Fruit fly (Drosophila melanogaster): ENCODE results near the gene CG13023.

CG13023 gene

dm6 chr3L:16889545-16889944 lies 37.7 kb downstream of the CG13023 start (continued):
- TF ChIP-seq crc (GFP tag; optimal IDR thresholded peaks at IDR 0.05) (no peak), CG10654 (GFP tag; optimal IDR thresholded peaks at IDR 0.05) (no peak), CG11695 (GFP tag; IDR thresholded peaks at IDR 0.05) (0 out of 3 replicates have a peak, but pooled peaks have one; percentile 13), az2 (GFP tag; optimal IDR thresholded peaks at IDR 0.05) (no peak), CG4617 (GFP tag; optimal IDR thresholded peaks at IDR 0.05; ENCODE audit: borderline replicate concordance) (no peak), CG3847 (GFP tag; IDR thresholded peaks at IDR 0.05) (no peak), CG5953 (GFP tag; IDR thresholded peaks at IDR 0.05) (no peak), CoRest (tag; optimal IDR thresholded peaks at IDR 0.05) (no peak), CG9609 (GFP tag; optimal IDR thresholded peaks at IDR 0.05) (no peak), nau (GFP tag; optimal IDR thresholded peaks at IDR 0.05) (peak; percentile 24), Rfx (GFP tag; IDR thresholded peaks at IDR 0.05) (peak; percentile 19; the same call in 1 of the 2 replicates), pho (GFP tag; optimal IDR thresholded peaks at IDR 0.05) (no peak), esg (GFP tag; conservative IDR thresholded peaks at IDR 0.05) (no peak), tin (GFP tag; optimal IDR thresholded peaks at IDR 0.05) (no peak), sd (tag; optimal IDR thresholded peaks at IDR 0.05) (no peak), pita (GFP tag; optimal IDR thresholded peaks at IDR 0.05) (no peak), Med (GFP tag) (peak; percentile 64), CG17612 (GFP tag; IDR thresholded peaks at IDR 0.05) (no peak), dati (GFP tag; IDR thresholded peaks at IDR 0.05) (0 out of 2 replicates have a peak, but pooled peaks have one; percentile 8), CG15073 (GFP tag; optimal IDR thresholded peaks at IDR 0.05) (no peak), Oaz (GFP tag; IDR thresholded peaks at IDR 0.05) (no peak), Ets65A (GFP tag) (no peak), CG13775 (GFP tag; optimal IDR thresholded peaks at IDR 0.05) (no peak), dan (GFP tag; IDR thresholded peaks at IDR 0.05) (no peak), gfzf (GFP tag; optimal IDR thresholded peaks at IDR 0.05) (peak; percentile 6), CG7839 (tag; optimal IDR thresholded peaks at IDR 0.05) (no peak), CG32532 (GFP tag; IDR thresholded peaks at IDR 0.05) (no peak), schlank (tag; optimal IDR thresholded peaks at IDR 0.05) (no peak), CG13287 (GFP tag; IDR thresholded peaks at IDR 0.05; ENCODE audit: partially characterized antibody) (peak; percentile 41), kni (GFP tag; optimal IDR thresholded peaks at IDR 0.05) (no peak), CG4404 (GFP tag; IDR thresholded peaks at IDR 0.05) (no peak), CTCF (GFP tag; optimal IDR thresholded peaks at IDR 0.05) (no peak), Neu2 (GFP tag; optimal IDR thresholded peaks at IDR 0.05; ENCODE audit: borderline replicate concordance) (no peak), CG6654 (GFP tag; optimal IDR thresholded peaks at IDR 0.05) (no peak), GATAe (GFP tag; conservative IDR thresholded peaks at IDR 0.05) (no peak), Ssrp (tag; optimal IDR thresholded peaks at IDR 0.05) (no peak), sr (GFP tag; IDR thresholded peaks at IDR 0.05) (peak; percentile 72; the same call in 2 of the 3 replicates), BtbVII (GFP tag; optimal IDR thresholded peaks at IDR 0.05) (no peak), CG10321 (GFP tag; IDR thresholded peaks at IDR 0.05) (no peak), Nf-YC (tag; optimal IDR thresholded peaks at IDR 0.05) (no peak), CG12769 (tag; optimal IDR thresholded peaks at IDR 0.05) (peak; percentile 57), CG15011 (GFP tag; optimal IDR thresholded peaks at IDR 0.05) (no peak), CG11456 (GFP tag; IDR thresholded peaks at IDR 0.05) (no peak), CG12104 (GFP tag; optimal IDR thresholded peaks at IDR 0.05) (no peak), Kr (GFP tag; optimal IDR thresholded peaks at IDR 0.05) (no peak), E2f1 (GFP tag; IDR thresholded peaks at IDR 0.05) (no peak), CG10274 (GFP tag; optimal IDR thresholded peaks at IDR 0.05) (no peak), CG6791 (GFP tag; IDR thresholded peaks at IDR 0.05; ENCODE audit: partially characterized antibody) (peak; percentile 60; the same call in 2 of the 3 replicates), sens (GFP tag) (no peak), CG12071 (GFP tag; optimal IDR thresholded peaks at IDR 0.05) (peak; percentile 4), CG14710 (tag; optimal IDR thresholded peaks at IDR 0.05) (no peak), p53 (GFP tag; optimal IDR thresholded peaks at IDR 0.05) (no peak), CG12659 (GFP tag; optimal IDR thresholded peaks at IDR 0.05) (no peak)
